ENCODE assay signal across 3 fruit fly cellular contexts in genomic region chr3L:10337574-10337973, dm6.
TF ChIP-seq lines count a peak whose summit lies in the region.

No protein-coding gene starts in this region.

- TF ChIP-seq CTCF in whole organism, embryonic (GFP tag; optimal IDR thresholded peaks at IDR 0.05; lab: Kevin White, UChicago), result no peak

TF ChIP-seq in whole organism, embryonic, 481 proteins besides CTCF, POLR2A, EP300 and RAD21 (continues in another document):
- no peak for TF ChIP-seq Gsc (GFP tag; IDR thresholded peaks at IDR 0.05; lab: Robert Waterston, UW)
- peak; percentile 18 for TF ChIP-seq CG6813 (GFP tag; optimal IDR thresholded peaks at IDR 0.05; lab: Kevin White, UChicago)
- no peak for TF ChIP-seq Blimp-1 (GFP tag; optimal IDR thresholded peaks at IDR 0.05; lab: Kevin White, UChicago)
- TF ChIP-seq Hr51 (GFP tag; optimal IDR thresholded peaks at IDR 0.05; lab: Kevin White, UChicago), result peak in 1 of 2 experiments; percentile 70
- no peak for TF ChIP-seq CG11456 (GFP tag; IDR thresholded peaks at IDR 0.05; lab: Robert Waterston, UW)
- peak; percentile 71 for TF ChIP-seq nmo (GFP tag; optimal IDR thresholded peaks at IDR 0.05; lab: Kevin White, UChicago)
- no peak for TF ChIP-seq ken (GFP tag; IDR thresholded peaks at IDR 0.05; lab: Robert Waterston, UW)
- TF ChIP-seq CG10462 (GFP tag; optimal IDR thresholded peaks at IDR 0.05; lab: Kevin White, UChicago), result no peak
- no peak for TF ChIP-seq HHEX (GFP tag; optimal IDR thresholded peaks at IDR 0.05; lab: Kevin White, UChicago)
- TF ChIP-seq D (optimal IDR thresholded peaks at IDR 0.05; lab: Kevin White, UChicago), result no peak
- no peak for TF ChIP-seq D (GFP tag; optimal IDR thresholded peaks at IDR 0.05; lab: Kevin White, UChicago)
- TF ChIP-seq btn (GFP tag; optimal IDR thresholded peaks at IDR 0.05; lab: Kevin White, UChicago), result no peak
- no peak for TF ChIP-seq CG9817 (tag; optimal IDR thresholded peaks at IDR 0.05; lab: Kevin White, UChicago)
- no peak for TF ChIP-seq pzg (GFP tag; optimal IDR thresholded peaks at IDR 0.05; lab: Kevin White, UChicago)
- TF ChIP-seq CG3847 (GFP tag; IDR thresholded peaks at IDR 0.05; lab: Robert Waterston, UW), result no peak
- TF ChIP-seq CG10267 (tag; optimal IDR thresholded peaks at IDR 0.05; lab: Kevin White, UChicago), result peak; percentile 32
- no peak for TF ChIP-seq gfzf (GFP tag; optimal IDR thresholded peaks at IDR 0.05; lab: Kevin White, UChicago)
- TF ChIP-seq corto (GFP tag; optimal IDR thresholded peaks at IDR 0.05; lab: Kevin White, UChicago), result no peak
- TF ChIP-seq Hr3 (GFP tag; optimal IDR thresholded peaks at IDR 0.05; lab: Kevin White, UChicago), result no peak
- no peak for TF ChIP-seq stwl (tag; optimal IDR thresholded peaks at IDR 0.05; lab: Kevin White, UChicago)
- no peak for TF ChIP-seq yki (optimal IDR thresholded peaks at IDR 0.05; lab: Kevin White, UChicago)
- peak; percentile 82 for TF ChIP-seq sens (GFP tag; lab: Kevin White, UChicago)
- peak; percentile 12 for TF ChIP-seq trem (tag; optimal IDR thresholded peaks at IDR 0.05; lab: Kevin White, UChicago)
- TF ChIP-seq CG7839 (tag; optimal IDR thresholded peaks at IDR 0.05; lab: Kevin White, UChicago), result peak; percentile 62
- no peak for TF ChIP-seq fd3F (GFP tag; optimal IDR thresholded peaks at IDR 0.05; lab: Kevin White, UChicago)
- TF ChIP-seq Chrac-16 (GFP tag; optimal IDR thresholded peaks at IDR 0.05; lab: Kevin White, UChicago), result peak; percentile 27
- no peak for TF ChIP-seq CG6791 (GFP tag; IDR thresholded peaks at IDR 0.05; lab: Robert Waterston, UW; ENCODE audit: partially characterized antibody)
- TF ChIP-seq PHDP (tag; optimal IDR thresholded peaks at IDR 0.05; lab: Kevin White, UChicago), result peak; percentile 20
- TF ChIP-seq grau (tag; optimal IDR thresholded peaks at IDR 0.05; lab: Kevin White, UChicago), result peak; percentile 59
- no peak for TF ChIP-seq br (optimal IDR thresholded peaks at IDR 0.05; lab: Kevin White, UChicago)
- TF ChIP-seq gsb-n (tag; optimal IDR thresholded peaks at IDR 0.05; lab: Kevin White, UChicago), result no peak
- TF ChIP-seq Fer3 (tag; optimal IDR thresholded peaks at IDR 0.05; lab: Kevin White, UChicago), result peak; percentile 3

TF ChIP-seq in whole organism, prepupa, 60 proteins besides CTCF, POLR2A, EP300 and RAD21:
- TF ChIP-seq CG7368 (GFP tag; optimal IDR thresholded peaks at IDR 0.05; lab: Kevin White, UChicago) (no peak), Gug (GFP tag; IDR thresholded peaks at IDR 0.05; lab: Robert Waterston, UW) (no peak), CG8119 (GFP tag; IDR thresholded peaks at IDR 0.05; lab: Robert Waterston, UW) (0 out of 3 replicates have a peak, but pooled peaks have one; percentile 14), eg (GFP tag; IDR thresholded peaks at IDR 0.05; lab: Robert Waterston, UW) (peak; percentile 22; the same call in 1 of the 3 replicates), CG10631 (GFP tag; optimal IDR thresholded peaks at IDR 0.05; lab: Kevin White, UChicago) (no peak), CG15336 (GFP tag; IDR thresholded peaks at IDR 0.05; lab: Robert Waterston, UW) (peak; percentile 56), dac (GFP tag; optimal IDR thresholded peaks at IDR 0.05; lab: Kevin White, UChicago) (no peak), Eip78C (GFP tag; lab: Kevin White, UChicago) (peak; percentile 25), CG9139 (GFP tag; optimal IDR thresholded peaks at IDR 0.05; lab: Kevin White, UChicago) (no peak), vri (GFP tag; optimal IDR thresholded peaks at IDR 0.05; lab: Kevin White, UChicago) (no peak), CG32006 (GFP tag; optimal IDR thresholded peaks at IDR 0.05; lab: Kevin White, UChicago) (peak; percentile 41), Hr4 (GFP tag; optimal IDR thresholded peaks at IDR 0.05; lab: Kevin White, UChicago) (peak; percentile 34), dsx (GFP tag; optimal IDR thresholded peaks at IDR 0.05; lab: Kevin White, UChicago; ENCODE audit: poor library complexity, severe bottlenecking) (no peak)

TF ChIP-seq in whole organism, pupa, 21 proteins besides CTCF, POLR2A, EP300 and RAD21:
- no peak for TF ChIP-seq CG10348 (GFP tag; IDR thresholded peaks at IDR 0.05; lab: Robert Waterston, UW)
- TF ChIP-seq CG14655 (GFP tag; optimal IDR thresholded peaks at IDR 0.05; lab: Kevin White, UChicago), result peak; percentile 2
- no peak for TF ChIP-seq Pif1A (GFP tag; optimal IDR thresholded peaks at IDR 0.05; lab: Kevin White, UChicago)
- TF ChIP-seq CG9948 (tag; optimal IDR thresholded peaks at IDR 0.05; lab: Kevin White, UChicago), result no peak
- TF ChIP-seq Snoo (tag; optimal IDR thresholded peaks at IDR 0.05; lab: Kevin White, UChicago), result no peak

Comparison
In these comparisons a context has a peak if more than half of its experiments do, and no peak if none do; other contexts are left out.
1. Of the 7 proteins assayed by ChIP-seq in both whole organism, embryonic and whole organism, prepupa: peak only in whole organism, embryonic: Sox102F; only in whole organism, prepupa: none; in both: none; in neither: 6.